Worm (Caenorhabditis elegans) whole organism, L4/young adult: Measurements from ENCODE around the gene rpl-35.

ENCODE experiments used
- W03F9.2 ChIP-seq: fragments of 150-350 bp; optimal IDR thresholded peaks from 2 replicates; lab custom pipeline; 2014; ENCODE audit warnings: missing biosample characterization, missing genetic modification characterization
- him-1 ChIP-seq: sonication (generic microtip); optimal IDR thresholded peaks from 2 replicates; lab custom pipeline; 2016; ENCODE audit warnings: missing genotype, missing genetic modification reagents, missing genetic modification characterization, missing compliant biosample characterization

ce11 chrIII:7854494-7855184 lies at the start of gene rpl-35:
- TF ChIP-seq him-1 (tag; lab: Kevin White, UChicago), result peak; percentile 99
- peak; percentile 99 for TF ChIP-seq W03F9.2 (tag; lab: Kevin White, UChicago)
